Worm (Caenorhabditis elegans): Measurements from ENCODE around the gene ZK1307.3.

DNA sequence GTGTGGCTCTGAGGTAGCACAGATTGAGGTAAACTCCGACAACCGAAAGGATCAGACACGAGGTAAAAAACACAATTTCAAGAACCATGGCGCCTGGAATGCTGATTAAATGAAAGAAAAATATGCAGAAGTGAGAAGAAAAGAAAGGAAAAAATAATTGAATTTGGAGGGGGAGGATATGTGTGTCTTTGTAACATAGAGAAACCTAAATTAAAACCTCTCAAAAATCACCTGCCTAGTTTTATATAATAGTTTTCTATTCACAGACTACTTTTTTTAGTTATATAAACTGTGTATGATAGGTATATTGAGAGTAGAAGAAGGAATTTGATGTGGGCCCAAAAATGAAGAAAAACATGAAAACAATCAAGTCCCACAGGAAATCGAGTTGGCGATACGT, 12.8 kb upstream of the ZK1307.3 start, which contains the start of gene ZK1320.5:
- no peak for TF ChIP-seq lin-39 (tag; optimal IDR thresholded peaks at IDR 0.05)
- TF ChIP-seq lin-13 (GFP tag; optimal IDR thresholded peaks at IDR 0.05), result no peak
- TF ChIP-seq unc-62 (GFP tag; optimal IDR thresholded peaks at IDR 0.05), result no peak
